Fruit fly (Drosophila melanogaster) S2 (cell line): ENCODE measurements around the gene CG13847.

Experiments
- CG8478 ChIP-seq: fragments of >200 bp; optimal IDR thresholded peaks from 2 replicates; lab custom pipeline; 2018
- CTCF ChIP-seq, 2 experiments: fragments of >200 bp; optimal IDR thresholded peaks; 2 replicates each; lab custom pipeline; 2018

CG13847 gene

DNA sequence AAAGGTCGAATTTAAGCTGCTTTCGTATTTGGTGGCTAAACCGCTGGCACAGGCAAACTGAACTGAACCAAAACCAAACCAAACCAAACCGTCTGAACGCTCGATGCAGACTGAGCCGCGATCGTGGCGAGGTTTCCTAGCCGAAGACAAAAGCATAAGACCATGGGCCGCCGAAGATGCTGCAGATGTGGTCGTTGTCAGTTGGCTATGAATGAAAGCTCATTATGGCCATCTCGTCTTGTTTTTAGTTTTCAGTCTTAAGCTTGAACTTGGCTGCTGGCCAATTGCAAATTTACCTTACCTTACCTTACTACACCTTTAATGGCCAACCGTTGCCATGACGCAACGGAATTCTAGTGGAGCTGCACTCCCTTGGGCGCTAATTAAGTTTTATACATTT, at the start of gene CG13847:
CG13847 (minus strand) TSS at position 101 of the 400 bp plus-strand sequence.
- TF ChIP-seq CG8478 (lab: Kevin White, UChicago) (no peak), CTCF (optimal IDR thresholded peaks at IDR 0.05; lab: Kevin White, UChicago) (no peak)

dm6 chr3R:22483537-22483936, 47.6 kb upstream of the CG13847 start:
- TF ChIP-seq CTCF (optimal IDR thresholded peaks at IDR 0.05; lab: Kevin White, UChicago) (no peak), CG8478 (lab: Kevin White, UChicago) (no peak)

- TF ChIP-seq CG8478 (lab: Kevin White, UChicago) (no peak), CTCF (optimal IDR thresholded peaks at IDR 0.05; lab: Kevin White, UChicago) (no peak)
Measured at dm6 chr3R:22470064-22470463, 34.1 kb upstream of the CG13847 start.

dm6 chr3R:22468829-22469487, 33.0 kb upstream of the CG13847 start:
- TF ChIP-seq CTCF (optimal IDR thresholded peaks at IDR 0.05; lab: Kevin White, UChicago) (no peak), CG8478 (lab: Kevin White, UChicago) (no peak)

DNA sequence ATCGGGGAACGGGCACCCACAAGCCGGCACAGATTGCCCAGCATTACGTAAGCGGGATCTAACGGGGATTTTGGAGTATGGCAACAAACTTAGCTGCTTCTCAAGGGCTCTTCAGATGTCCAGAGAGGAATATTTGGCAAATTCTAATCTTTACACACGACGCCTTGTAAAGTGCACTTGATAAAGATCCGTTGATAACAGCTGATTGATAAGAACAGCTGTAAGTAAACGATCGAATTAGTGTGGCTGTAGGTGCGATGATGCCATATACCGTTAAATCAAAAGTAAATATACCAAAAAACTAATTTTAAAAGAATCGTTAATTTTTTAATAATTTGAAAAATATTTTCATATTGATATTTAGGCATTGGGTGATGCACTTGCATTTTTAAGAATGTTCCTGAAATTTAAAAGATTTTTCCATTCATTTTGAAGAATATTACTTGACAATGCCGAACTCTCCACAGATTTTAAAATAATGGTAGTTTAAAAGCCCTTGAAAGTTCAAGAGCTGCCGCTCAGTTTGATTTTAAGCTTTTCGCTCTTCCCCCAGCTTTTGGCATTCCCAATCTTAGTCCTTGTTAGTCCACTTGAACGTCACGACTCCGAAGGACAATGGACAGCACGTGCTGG, 32.1 kb upstream of the CG13847 start, which contains the start of the genes CG5377 and Nrx-1:
CG5377 (minus strand) TSS at position 219 of the 633 bp plus-strand sequence.
Nrx-1 (plus strand) TSS at position 574 of the 633 bp plus-strand sequence.
- TF ChIP-seq CTCF (optimal IDR thresholded peaks at IDR 0.05; lab: Kevin White, UChicago): no peak
- TF ChIP-seq CG8478 (lab: Kevin White, UChicago): no peak

DNA sequence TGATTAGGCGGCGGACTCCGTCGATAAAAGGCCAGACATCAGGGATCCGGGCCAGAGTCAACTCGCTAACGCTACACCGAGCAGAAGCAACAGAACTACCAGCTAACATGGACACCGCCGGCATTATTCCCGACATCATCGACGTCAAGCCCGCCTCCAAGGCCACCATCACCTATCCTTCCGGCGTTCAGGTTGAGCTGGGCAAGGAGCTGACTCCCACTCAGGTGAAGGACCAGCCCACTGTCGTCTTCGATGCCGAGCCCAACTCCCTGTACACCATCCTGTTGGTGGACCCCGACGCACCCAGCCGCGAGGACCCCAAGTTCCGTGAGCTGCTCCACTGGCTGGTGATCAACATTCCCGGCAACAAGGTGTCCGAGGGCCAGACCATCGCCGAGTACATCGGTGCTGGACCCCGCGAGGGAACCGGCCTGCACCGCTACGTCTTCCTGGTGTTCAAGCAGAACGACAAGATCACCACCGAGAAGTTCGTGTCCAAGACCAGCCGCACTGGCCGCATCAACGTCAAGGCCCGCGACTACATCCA, 30.1 kb upstream of the CG13847 start, which contains the start of gene Pebp1:
Pebp1 (plus strand) TSS at position 51 of the 547 bp plus-strand sequence.
- no peak for TF ChIP-seq CTCF (optimal IDR thresholded peaks at IDR 0.05; lab: Kevin White, UChicago)
- TF ChIP-seq CG8478 (lab: Kevin White, UChicago): no peak

- TF ChIP-seq CTCF (optimal IDR thresholded peaks at IDR 0.05; lab: Kevin White, UChicago) (no peak), CG8478 (lab: Kevin White, UChicago) (no peak)
Measured at dm6 chr3R:22465138-22465537, 29.2 kb upstream of the CG13847 start.

dm6 chr3R:22464611-22465113, 28.7 kb upstream of the CG13847 start, which contains the start of gene CG7054:
CG7054 (plus strand) TSS chr3R:22464985.
- no peak for TF ChIP-seq CTCF (optimal IDR thresholded peaks at IDR 0.05; lab: Kevin White, UChicago)
- no peak for TF ChIP-seq CG8478 (lab: Kevin White, UChicago)

DNA sequence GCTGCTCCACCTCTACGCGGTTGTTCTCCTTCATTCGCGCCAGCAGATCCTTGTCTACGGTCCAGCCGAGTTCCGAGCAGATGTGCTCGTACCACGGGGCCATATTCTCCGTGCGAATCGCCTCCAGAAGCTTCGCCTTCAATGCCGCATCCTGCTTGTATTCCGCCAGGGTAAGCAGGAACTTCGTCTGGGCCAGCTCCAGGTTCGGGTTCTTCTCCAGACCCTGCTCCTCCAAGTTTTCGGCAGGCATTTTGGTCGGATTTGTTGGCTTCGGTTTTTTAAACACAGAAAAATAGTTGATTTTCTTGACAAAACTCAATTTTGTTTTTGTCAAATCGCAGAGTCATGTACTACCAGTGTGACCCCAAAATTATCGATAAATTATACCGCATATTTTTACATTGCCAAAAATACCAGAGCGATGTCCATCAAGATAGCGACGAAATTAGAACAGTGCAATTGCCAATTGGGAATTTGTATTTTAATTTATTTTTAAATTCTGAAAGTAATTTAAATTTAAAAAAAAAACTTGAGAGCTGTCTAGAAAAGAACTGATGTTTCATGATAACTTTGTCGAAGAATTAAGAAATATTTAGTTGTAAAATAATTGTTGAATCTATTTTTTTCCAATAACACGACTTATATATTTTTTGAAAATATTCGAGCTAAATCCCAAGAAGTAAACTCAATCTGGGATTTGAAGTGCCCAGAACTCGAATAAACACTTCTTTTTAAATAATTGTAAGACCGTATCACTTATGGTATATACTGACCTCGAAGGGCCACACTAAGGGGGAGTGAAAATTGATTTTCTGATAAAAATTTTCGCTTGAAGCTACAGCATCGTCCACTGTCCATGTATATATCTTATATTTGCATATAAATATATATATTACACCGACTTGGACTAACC, 26.0 kb upstream of the CG13847 start, which contains the start of the genes Rpn7 and AP-2mu:
Rpn7 (minus strand) TSS at position 382 of the 913 bp plus-strand sequence.
AP-2mu (plus strand) TSS at position 783 of the 913 bp plus-strand sequence.
- TF ChIP-seq CTCF (optimal IDR thresholded peaks at IDR 0.05; lab: Kevin White, UChicago) (peak in 1 of 2 experiments; percentile 3), CG8478 (lab: Kevin White, UChicago) (no peak)

DNA sequence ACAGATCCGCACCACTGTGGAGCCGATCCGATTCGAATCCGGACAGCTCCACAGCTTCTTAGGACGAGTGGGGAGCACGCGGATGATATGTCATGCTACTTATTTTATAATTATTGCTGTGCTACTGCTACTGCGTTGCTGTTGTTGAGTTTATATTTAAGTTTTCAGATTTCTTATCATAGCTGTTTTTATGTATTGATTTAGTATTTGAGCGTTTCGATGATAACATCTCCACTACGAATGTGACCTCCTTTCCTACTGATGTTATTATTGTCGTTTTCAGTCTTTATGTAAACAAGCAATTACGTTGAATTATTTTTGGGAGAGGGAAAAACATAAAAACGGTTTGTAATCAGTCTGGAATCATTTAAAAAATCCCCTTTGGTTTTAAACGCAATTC, 20.1 kb upstream of the CG13847 start:
- TF ChIP-seq CTCF (optimal IDR thresholded peaks at IDR 0.05; lab: Kevin White, UChicago): no peak
- TF ChIP-seq CG8478 (lab: Kevin White, UChicago): no peak

- no peak for TF ChIP-seq CTCF (optimal IDR thresholded peaks at IDR 0.05; lab: Kevin White, UChicago)
- TF ChIP-seq CG8478 (lab: Kevin White, UChicago): no peak
Measured at dm6 chr3R:22455335-22455985, 19.5 kb upstream of the CG13847 start.

DNA sequence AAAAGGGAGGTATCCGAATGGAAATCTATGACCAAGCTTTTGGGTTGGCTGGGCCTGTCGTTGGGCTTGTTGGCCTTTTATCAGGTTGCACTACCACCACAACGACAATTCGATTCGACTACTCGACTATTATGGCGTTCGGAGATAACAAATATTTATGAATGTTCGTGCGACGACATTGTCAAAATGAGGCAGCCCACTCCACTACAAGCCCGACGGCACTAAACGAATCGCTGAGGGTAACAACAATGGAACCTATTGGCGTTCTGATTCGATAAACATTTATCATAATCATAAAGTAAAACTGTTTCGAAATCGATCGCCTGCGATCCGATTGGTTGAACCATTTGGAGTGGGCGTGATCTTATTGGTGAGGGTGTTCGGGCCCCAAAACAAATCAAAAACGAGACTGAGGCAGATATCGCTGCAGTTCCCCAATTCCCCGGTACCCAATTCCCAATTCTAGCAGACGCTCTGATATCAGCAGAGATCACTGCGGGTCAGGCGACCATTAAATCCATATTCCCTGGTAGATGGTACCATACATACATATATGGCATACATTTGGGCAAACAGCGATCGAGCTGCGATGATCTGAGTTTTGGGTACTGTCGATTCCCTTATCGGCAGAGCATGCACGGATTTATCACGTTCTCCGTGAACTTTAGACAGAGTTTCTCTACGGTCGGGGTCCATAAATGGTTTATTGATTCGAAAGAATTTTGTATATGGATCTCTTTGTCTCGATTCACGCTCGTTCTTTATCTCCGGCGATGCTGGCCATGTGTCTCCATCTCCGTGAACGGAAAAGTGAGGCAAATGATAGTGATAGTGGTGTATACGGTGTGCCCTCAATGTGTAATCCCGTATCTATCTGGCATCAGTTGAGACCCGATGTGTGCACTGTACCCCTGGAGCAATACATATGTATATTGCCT, 18.7 kb upstream of the CG13847 start:
- TF ChIP-seq CTCF (optimal IDR thresholded peaks at IDR 0.05; lab: Kevin White, UChicago) (no peak), CG8478 (lab: Kevin White, UChicago) (no peak)
